Worm (Caenorhabditis elegans) whole organism, L3 larva: ENCODE results near the gene Y32F6A.5.

Experiments
- R02D3.7 ChIP-seq: fragments of 150-350 bp; optimal IDR thresholded peaks from 2 replicates; lab custom pipeline; 2014; ENCODE audit warnings: missing biosample characterization, missing genetic modification characterization
- aly-2 ChIP-seq: fragments of 150-350 bp; optimal IDR thresholded peaks from 2 replicates; lab custom pipeline; 2014; ENCODE audit warnings: missing biosample characterization, missing genetic modification characterization
- ama-1 ChIP-seq: fragments of 150-350 bp; optimal IDR thresholded peaks from 2 replicates; lab custom pipeline; 2018
- ceh-28 ChIP-seq: fragments of 150-350 bp; optimal IDR thresholded peaks from 2 replicates; lab custom pipeline; 2014; ENCODE audit warnings: missing biosample characterization, missing genetic modification reagents, missing genetic modification characterization
- ceh-82 ChIP-seq: fragments of 150-350 bp; optimal IDR thresholded peaks from 2 replicates; lab custom pipeline; 2014; ENCODE audit warnings: missing biosample characterization, missing genetic modification characterization
- ceh-9 ChIP-seq: sonication (generic microtip); optimal IDR thresholded peaks from 2 replicates; lab custom pipeline; 2018; ENCODE audit warnings: missing biosample characterization, missing genetic modification characterization
- daf-12 ChIP-seq: fragments of 150-350 bp; optimal IDR thresholded peaks from 2 replicates; lab custom pipeline; 2014; ENCODE audit warnings: missing biosample characterization, missing genetic modification reagents, missing genetic modification characterization
- egl-27 ChIP-seq: sonication (generic microtip); optimal IDR thresholded peaks from 4 replicates; lab custom pipeline; 2017; ENCODE audit warnings: missing biosample characterization, missing genetic modification reagents, missing genetic modification characterization
- egl-5 ChIP-seq: fragments of 150-350 bp; optimal IDR thresholded peaks from 2 replicates; lab custom pipeline; 2017; ENCODE audit warnings: missing biosample characterization, missing genetic modification reagents, missing genetic modification characterization, inconsistent platforms
- elt-1 ChIP-seq: fragments of 150-350 bp; optimal IDR thresholded peaks from 2 replicates; lab custom pipeline; 2014; ENCODE audit warnings: missing biosample characterization, missing genetic modification characterization
- elt-2 ChIP-seq: sonication (generic microtip); optimal IDR thresholded peaks from 2 replicates; lab custom pipeline; 2016; ENCODE audit warnings: missing genetic modification reagents, mild to moderate bottlenecking, missing genetic modification characterization, missing compliant biosample characterization
- elt-3 ChIP-seq, 3 experiments: fragments of 150-350 bp in 1 of 3; sonication (generic microtip) in 2 of 3; optimal IDR thresholded peaks; 2 replicates in 2 of 3; 4 replicates in 1 of 3; lab custom pipeline; 2014 to 2017; ENCODE audit warnings: missing biosample characterization in 3 of 3, missing genetic modification characterization in 3 of 3
- eor-1 ChIP-seq, 2 experiments: fragments of 150-350 bp; optimal IDR thresholded peaks; 2 replicates each; lab custom pipeline; 2014 to 2018; ENCODE audit warnings: missing biosample characterization in 2 of 2, missing genetic modification characterization in 2 of 2
- fkh-10 ChIP-seq: sonication (generic microtip); optimal IDR thresholded peaks from 2 replicates; lab custom pipeline; 2017; ENCODE audit warnings: missing biosample characterization, missing genetic modification reagents, missing genetic modification characterization
- fkh-2 ChIP-seq: fragments of 150-350 bp; optimal IDR thresholded peaks from 2 replicates; lab custom pipeline; 2014; ENCODE audit warnings: missing biosample characterization, missing genetic modification reagents, missing genetic modification characterization
- hmg-11 ChIP-seq: sonication (generic microtip); optimal IDR thresholded peaks from 2 replicates; lab custom pipeline; 2016; ENCODE audit warnings: missing genetic modification characterization, missing compliant biosample characterization
- jun-1 ChIP-seq: fragments of 150-350 bp; optimal IDR thresholded peaks from 2 replicates; lab custom pipeline; 2014; ENCODE audit warnings: missing biosample characterization, missing genetic modification reagents, missing genetic modification characterization
- lin-15B ChIP-seq: fragments of 150-350 bp; optimal IDR thresholded peaks from 2 replicates; lab custom pipeline; 2014; ENCODE audit warnings: missing biosample characterization, missing genetic modification characterization
- lsy-12 ChIP-seq: sonication (generic microtip); optimal IDR thresholded peaks from 2 replicates; lab custom pipeline; 2016; ENCODE audit warnings: mild to moderate bottlenecking, missing genetic modification characterization, missing compliant biosample characterization
- nhr-12 ChIP-seq: fragments of 150-350 bp; optimal IDR thresholded peaks from 2 replicates; lab custom pipeline; 2014; ENCODE audit warnings: missing biosample characterization, missing genetic modification characterization
- nhr-23 ChIP-seq: fragments of 150-350 bp; optimal IDR thresholded peaks from 2 replicates; lab custom pipeline; 2014; ENCODE audit warnings: missing biosample characterization, missing genetic modification reagents, missing genetic modification characterization
- nhr-25 ChIP-seq: sonication (generic microtip); optimal IDR thresholded peaks from 2 replicates; lab custom pipeline; 2017; ENCODE audit warnings: missing biosample characterization, missing genetic modification characterization
- nhr-28 ChIP-seq: fragments of 150-350 bp; optimal IDR thresholded peaks from 2 replicates; lab custom pipeline; 2014; ENCODE audit warnings: missing biosample characterization, missing genetic modification characterization
- nhr-43 ChIP-seq: sonication (generic microtip); optimal IDR thresholded peaks from 2 replicates; lab custom pipeline; 2016; ENCODE audit warnings: mild to moderate bottlenecking, missing genetic modification characterization, missing compliant biosample characterization; ENCODE audit not compliant: poor library complexity, severe bottlenecking
- nhr-67 ChIP-seq: fragments of 150-350 bp; optimal IDR thresholded peaks from 2 replicates; lab custom pipeline; 2014; ENCODE audit warnings: missing biosample characterization, missing genetic modification characterization
- nhr-77 ChIP-seq: fragments of 150-350 bp; optimal IDR thresholded peaks from 2 replicates; lab custom pipeline; 2014; ENCODE audit warnings: missing biosample characterization, missing genetic modification characterization
- pha-4 ChIP-seq: fragments of 150-350 bp; optimal IDR thresholded peaks from 2 replicates; lab custom pipeline; 2014; ENCODE audit warnings: missing biosample characterization, missing genetic modification reagents, missing genetic modification characterization
- pqm-1 ChIP-seq: fragments of 150-350 bp; optimal IDR thresholded peaks from 2 replicates; lab custom pipeline; 2017; ENCODE audit warnings: missing biosample characterization, missing genetic modification characterization, inconsistent platforms
- skn-1 ChIP-seq: fragments of 150-350 bp; optimal IDR thresholded peaks from 2 replicates; lab custom pipeline; 2014; ENCODE audit warnings: missing biosample characterization, missing genetic modification characterization
- snpc-4 ChIP-seq: fragments of 150-350 bp; optimal IDR thresholded peaks from 2 replicates; lab custom pipeline; 2014; ENCODE audit warnings: missing biosample characterization, missing genetic modification characterization
- tbx-2 ChIP-seq: sonication (generic microtip); optimal IDR thresholded peaks from 2 replicates; lab custom pipeline; 2016; ENCODE audit warnings: mild to moderate bottlenecking, missing genetic modification characterization, missing compliant biosample characterization
- unc-39 ChIP-seq: sonication (generic microtip); optimal IDR thresholded peaks from 4 replicates; lab custom pipeline; 2017; ENCODE audit warnings: missing biosample characterization, missing genetic modification characterization
- zag-1 ChIP-seq: fragments of 150-350 bp; optimal IDR thresholded peaks from 2 replicates; lab custom pipeline; 2014; ENCODE audit warnings: missing biosample characterization, missing genetic modification characterization
- ztf-11 ChIP-seq: fragments of 150-350 bp; optimal IDR thresholded peaks from 2 replicates; lab custom pipeline; 2014; ENCODE audit warnings: missing biosample characterization, missing genetic modification characterization
- ztf-4 ChIP-seq: fragments of 150-350 bp; optimal IDR thresholded peaks from 2 replicates; lab custom pipeline; 2014; ENCODE audit warnings: missing biosample characterization, missing genetic modification characterization

Y32F6A.5 gene

ce11 chrV:10484640-10485039 lies 31.2 kb upstream of the Y32F6A.5 start, which contains the start of gene Y32F6B.1:
Y32F6B.1 (minus strand) TSS chrV:10484740.
- no peak for TF ChIP-seq elt-3 (tag; optimal IDR thresholded peaks at IDR 0.05; lab: Kevin White, UChicago)
- TF ChIP-seq nhr-67 (tag; lab: Kevin White, UChicago), result no peak
- TF ChIP-seq lsy-12, result no peak
- no peak for TF ChIP-seq pha-4
- no peak for TF ChIP-seq ama-1
- TF ChIP-seq daf-12 (tag; lab: Kevin White, UChicago), result no peak
- no peak for TF ChIP-seq ztf-11
- TF ChIP-seq tbx-2 (tag; lab: Kevin White, UChicago), result no peak
- TF ChIP-seq nhr-23, result no peak
- no peak for TF ChIP-seq fkh-10 (GFP tag; lab: Kevin White, UChicago)
- no peak for TF ChIP-seq jun-1 (tag; lab: Kevin White, UChicago)
- TF ChIP-seq nhr-43 (tag; lab: Kevin White, UChicago), result no peak

ce11 chrV:10483995-10484394 lies 30.6 kb upstream of the Y32F6A.5 start:
- no peak for TF ChIP-seq tbx-2 (tag; lab: Kevin White, UChicago)
- peak; percentile 85 for TF ChIP-seq elt-2
- peak; percentile 16 for TF ChIP-seq pqm-1 (tag; lab: Kevin White, UChicago)

ce11 chrV:10478097-10478828 lies 24.9 kb upstream of the Y32F6A.5 start, which contains the start of the genes crp-1 and Y32F6B.9:
crp-1 (plus strand) TSS chrV:10478564.
Y32F6B.9 (plus strand) TSS chrV:10478699.
- TF ChIP-seq pha-4, result peak; percentile 7
- peak; percentile 27 for TF ChIP-seq elt-2
- peak; percentile 15 for TF ChIP-seq pqm-1 (tag; lab: Kevin White, UChicago)
- TF ChIP-seq ceh-28 (tag; lab: Kevin White, UChicago), result no peak
- no peak for TF ChIP-seq snpc-4 (tag; lab: Kevin White, UChicago)

- TF ChIP-seq jun-1 (tag; lab: Kevin White, UChicago) (no peak), nhr-77 (no peak), nhr-25 (tag; lab: Kevin White, UChicago) (no peak), ama-1 (peak; percentile 95), ztf-4 (tag; lab: Kevin White, UChicago) (no peak), lin-15B (no peak), elt-1 (tag; lab: Kevin White, UChicago) (no peak), aly-2 (no peak), fkh-10 (GFP tag; lab: Kevin White, UChicago) (no peak), fkh-2 (tag; lab: Kevin White, UChicago) (no peak), nhr-28 (tag; lab: Kevin White, UChicago) (no peak), ceh-9 (tag; lab: Kevin White, UChicago) (no peak), hmg-11 (tag; lab: Kevin White, UChicago) (no peak), elt-2 (no peak), egl-5 (tag; lab: Kevin White, UChicago) (no peak), egl-27 (tag; lab: Kevin White, UChicago) (no peak), lsy-12 (no peak), unc-39 (tag; lab: Kevin White, UChicago) (no peak), pha-4 (peak; percentile 46), ceh-28 (tag; lab: Kevin White, UChicago) (no peak), tbx-2 (tag; lab: Kevin White, UChicago) (no peak), nhr-67 (tag; lab: Kevin White, UChicago) (no peak), R02D3.7 (no peak), ceh-82 (tag; lab: Kevin White, UChicago) (no peak), eor-1 (tag; optimal IDR thresholded peaks at IDR 0.05; lab: Kevin White, UChicago) (peak in 1 of 2 experiments; percentile 22)
Observed at ce11 chrV:10476864-10477443, 23.5 kb upstream of the Y32F6A.5 start.

ce11 chrV:10475421-10475820 lies 22.0 kb upstream of the Y32F6A.5 start:
- TF ChIP-seq zag-1 (tag; lab: Kevin White, UChicago) (no peak), nhr-77 (no peak), skn-1 (tag; lab: Kevin White, UChicago) (no peak), eor-1 (tag; optimal IDR thresholded peaks at IDR 0.05; lab: Kevin White, UChicago) (no peak), daf-12 (tag; lab: Kevin White, UChicago) (no peak), egl-5 (tag; lab: Kevin White, UChicago) (no peak), nhr-12 (tag; lab: Kevin White, UChicago) (no peak), pqm-1 (tag; lab: Kevin White, UChicago) (no peak), R02D3.7 (no peak), lsy-12 (no peak), ceh-9 (tag; lab: Kevin White, UChicago) (no peak)
